Worm (Caenorhabditis elegans) whole organism, late embryonic: ENCODE results near the gene col-105.

Experiments
- C38D4.7 ChIP-seq: fragments of 200-800 bp; sonication (Bioruptor generic); optimal IDR thresholded peaks from 2 replicates; lab custom pipeline; 2018; ENCODE audit warnings: mild to moderate bottlenecking, missing genetic modification characterization, moderate library complexity, missing compliant biosample characterization
- ahr-1 ChIP-seq: sonication (generic microtip); optimal IDR thresholded peaks from 2 replicates; lab custom pipeline; 2016; ENCODE audit warnings: missing genetic modification characterization, missing compliant biosample characterization
- ama-1 ChIP-seq: fragments of 150-350 bp; optimal IDR thresholded peaks from 2 replicates; lab custom pipeline; 2014
- ceh-14 ChIP-seq: sonication (generic microtip); optimal IDR thresholded peaks from 2 replicates; lab custom pipeline; 2016; ENCODE audit warnings: missing genotype, missing genetic modification characterization, missing compliant biosample characterization
- ceh-19 ChIP-seq: fragments of 200-800 bp; sonication (Bioruptor generic); optimal IDR thresholded peaks from 2 replicates; lab custom pipeline; 2018; ENCODE audit warnings: mild to moderate bottlenecking, missing genetic modification characterization, missing compliant biosample characterization
- ceh-24 ChIP-seq: sonication (generic microtip); optimal IDR thresholded peaks from 2 replicates; lab custom pipeline; 2016; ENCODE audit warnings: mild to moderate bottlenecking, missing genetic modification characterization, missing compliant biosample characterization
- fkh-10 ChIP-seq: fragments of 150-350 bp; optimal IDR thresholded peaks from 2 replicates; lab custom pipeline; 2014; ENCODE audit warnings: missing biosample characterization, missing genetic modification reagents, missing genetic modification characterization
- hlh-30 ChIP-seq: sonication (generic microtip); optimal IDR thresholded peaks from 2 replicates; lab custom pipeline; 2017; ENCODE audit warnings: antibody characterized with exemption, missing genetic modification characterization, missing compliant biosample characterization; ENCODE audit not compliant: insufficient read depth
- nhr-11 ChIP-seq: fragments of 150-350 bp; optimal IDR thresholded peaks from 2 replicates; lab custom pipeline; 2014; ENCODE audit warnings: missing biosample characterization, missing genetic modification characterization
- pax-1 ChIP-seq: fragments of 150-350 bp; optimal IDR thresholded peaks from 2 replicates; lab custom pipeline; 2014; ENCODE audit warnings: missing biosample characterization, missing genetic modification characterization
- rnt-1 ChIP-seq: sonication (generic microtip); optimal IDR thresholded peaks from 2 replicates; lab custom pipeline; 2016; ENCODE audit warnings: missing genetic modification characterization, missing compliant biosample characterization
- unc-86 ChIP-seq: sonication (generic microtip); optimal IDR thresholded peaks from 2 replicates; lab custom pipeline; 2016; ENCODE audit warnings: missing genetic modification characterization, missing compliant biosample characterization

ce11 chrIV:1361616-1362228 is 2.7 kb upstream of the col-105 start:
- TF ChIP-seq ceh-24 (no peak), rnt-1 (peak; percentile 10), C38D4.7 (GFP tag; lab: Kevin White, UChicago) (no peak), fkh-10 (GFP tag; lab: Kevin White, UChicago) (no peak), pax-1 (tag; lab: Kevin White, UChicago) (no peak), ama-1 (lab: Kevin White, UChicago) (no peak), nhr-11 (tag; lab: Kevin White, UChicago) (no peak), unc-86 (no peak), hlh-30 (no peak), ceh-19 (peak; percentile 1), ceh-14 (tag; lab: Kevin White, UChicago) (no peak), ahr-1 (no peak)
